Worm (Caenorhabditis elegans): Measurements from ENCODE around the gene tbc-2.
A peak's percentile ranks its signal among the peaks of the same experiment; 100 is the strongest.

Gene tbc-2

ce11 chrII:5781935-5782921 is 45.0 kb downstream of the tbc-2 start, which contains the start of gene K05F1.6 (continued):
- TF ChIP-seq dpl-1 (GFP tag; optimal IDR thresholded peaks at IDR 0.05) = peak in 1 of 3 experiments; percentile 8
- TF ChIP-seq lin-13 (GFP tag; optimal IDR thresholded peaks at IDR 0.05) = peak; percentile 22
- TF ChIP-seq nhr-90 (tag; optimal IDR thresholded peaks at IDR 0.05; ENCODE audit: poor library complexity) = peak; percentile 65
- peak; percentile 19 for TF ChIP-seq ceh-8 (GFP tag; optimal IDR thresholded peaks at IDR 0.05)
- TF ChIP-seq nhr-84 (tag; optimal IDR thresholded peaks at IDR 0.05) = no peak
- peak; percentile 72 for TF ChIP-seq nhr-19 (GFP tag; conservative IDR thresholded peaks at IDR 0.05)
- peak in 2 of 3 experiments; percentile 32 for TF ChIP-seq ceh-82 (tag; optimal IDR thresholded peaks at IDR 0.05)
- peak; percentile 29 for TF ChIP-seq fos-1 (tag; optimal IDR thresholded peaks at IDR 0.05)
- TF ChIP-seq aly-2 (tag; optimal IDR thresholded peaks at IDR 0.05) = no peak
- 0 out of 2 replicates have a peak, but pooled peaks have one; percentile 45 for TF ChIP-seq grh-1 (GFP tag; IDR thresholded peaks at IDR 0.05)
- TF ChIP-seq mef-2 (tag; optimal IDR thresholded peaks at IDR 0.05) = no peak
- TF ChIP-seq lir-3 (tag; optimal IDR thresholded peaks at IDR 0.05; ENCODE audit: poor library complexity) = no peak
- TF ChIP-seq mep-1 (tag; optimal IDR thresholded peaks at IDR 0.05) = peak; percentile 52
- TF ChIP-seq ama-1 (optimal IDR thresholded peaks at IDR 0.05) = no peak
- TF ChIP-seq sup-37 (GFP tag; optimal IDR thresholded peaks at IDR 0.05) = peak; percentile 6
- 0 out of 2 replicates have a peak, but pooled peaks have one; percentile 53 for TF ChIP-seq unc-98 (GFP tag; IDR thresholded peaks at IDR 0.05)
- TF ChIP-seq Y116A8C.19 (tag; optimal IDR thresholded peaks at IDR 0.05; ENCODE audit: borderline replicate concordance) = no peak
- peak; percentile 70 for TF ChIP-seq dsc-1 (tag; optimal IDR thresholded peaks at IDR 0.05)
- TF ChIP-seq nhr-85 (tag) = peak; percentile 53
- TF ChIP-seq efl-3 (GFP tag; optimal IDR thresholded peaks at IDR 0.05) = no peak
- TF ChIP-seq unc-86 (tag; optimal IDR thresholded peaks at IDR 0.05) = peak; percentile 9
- TF ChIP-seq unc-30 (tag; optimal IDR thresholded peaks at IDR 0.05) = no peak
- TF ChIP-seq nhr-71 (tag; optimal IDR thresholded peaks at IDR 0.05) = peak; percentile 78
- no peak for TF ChIP-seq zag-1 (tag; optimal IDR thresholded peaks at IDR 0.05)
- TF ChIP-seq ceh-88 (GFP tag; IDR thresholded peaks at IDR 0.05) = no peak
- TF ChIP-seq hpl-2 (GFP tag; optimal IDR thresholded peaks at IDR 0.05) = no peak
- TF ChIP-seq elt-2 (tag; optimal IDR thresholded peaks at IDR 0.05) = peak; percentile 70
- TF ChIP-seq blmp-1 (tag; optimal IDR thresholded peaks at IDR 0.05) = no peak
- peak; percentile 19 for TF ChIP-seq pax-3 (tag; optimal IDR thresholded peaks at IDR 0.05)
- TF ChIP-seq nhr-20 (tag; optimal IDR thresholded peaks at IDR 0.05) = peak; percentile 55
- TF ChIP-seq alr-1 (tag; optimal IDR thresholded peaks at IDR 0.05; ENCODE audit: borderline replicate concordance) = no peak
- peak; percentile 78 for TF ChIP-seq rnt-1 (tag; optimal IDR thresholded peaks at IDR 0.05)
- peak; percentile 44 for TF ChIP-seq egl-13 (tag; optimal IDR thresholded peaks at IDR 0.05)
- TF ChIP-seq nhr-77 (tag; optimal IDR thresholded peaks at IDR 0.05) = no peak
- no peak for TF ChIP-seq hlh-4 (tag; optimal IDR thresholded peaks at IDR 0.05)
- peak; percentile 20 for TF ChIP-seq nhr-76 (tag; optimal IDR thresholded peaks at IDR 0.05)
- TF ChIP-seq lin-35 (GFP tag; optimal IDR thresholded peaks at IDR 0.05) = peak; percentile 6 to 44
- TF ChIP-seq snu-23 (GFP tag; optimal IDR thresholded peaks at IDR 0.05) = peak; percentile 20
- TF ChIP-seq efl-1 (optimal IDR thresholded peaks at IDR 0.05) = peak; percentile 40 to 69
- peak in 1 of 2 experiments; percentile 94 for TF ChIP-seq efl-1 (GFP tag; optimal IDR thresholded peaks at IDR 0.05 in 1 of 2)
- TF ChIP-seq isw-1 (GFP tag; IDR thresholded peaks at IDR 0.05) = 0 out of 2 replicates have a peak, but pooled peaks have one; percentile 1
- peak; percentile 42 for TF ChIP-seq swsn-7 (tag; optimal IDR thresholded peaks at IDR 0.05)
- peak; percentile 11 for TF ChIP-seq skn-1 (tag; optimal IDR thresholded peaks at IDR 0.05)
